Worm (Caenorhabditis elegans): ENCODE data around the gene spin-3.

DNA sequence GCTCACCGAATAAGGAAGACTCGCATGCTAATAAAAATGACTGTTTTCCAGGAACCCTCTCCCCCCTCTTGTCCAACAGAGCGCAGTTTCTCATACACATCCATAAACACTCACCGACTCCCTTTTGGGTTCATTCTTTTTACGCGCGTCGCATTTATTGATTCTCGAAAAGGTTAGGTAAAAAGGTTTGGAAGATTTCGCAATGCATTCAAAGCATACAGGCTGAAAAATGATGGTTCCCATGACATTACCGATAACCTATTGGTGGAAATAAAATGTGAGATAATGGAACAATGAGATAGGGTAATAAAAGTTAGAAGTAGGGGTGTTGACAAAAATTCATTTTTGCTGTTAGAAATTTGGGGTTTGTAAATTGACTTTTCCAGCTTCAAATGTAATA lies 28.4 kb downstream of the spin-3 start:
- TF ChIP-seq mep-1 (tag; optimal IDR thresholded peaks at IDR 0.05) (no peak), fkh-10 (GFP tag; optimal IDR thresholded peaks at IDR 0.05) (no peak), snpc-4 (tag; optimal IDR thresholded peaks at IDR 0.05) (no peak), ceh-82 (tag; optimal IDR thresholded peaks at IDR 0.05) (no peak), nhr-237 (tag; optimal IDR thresholded peaks at IDR 0.05) (no peak), nhr-12 (tag; optimal IDR thresholded peaks at IDR 0.05) (no peak), vab-15 (tag; optimal IDR thresholded peaks at IDR 0.05) (no peak), mef-2 (tag; optimal IDR thresholded peaks at IDR 0.05) (no peak), lin-35 (GFP tag; optimal IDR thresholded peaks at IDR 0.05) (no peak), C34B4.2 (tag; optimal IDR thresholded peaks at IDR 0.05) (no peak), nhr-77 (tag; optimal IDR thresholded peaks at IDR 0.05) (no peak), nhr-11 (tag; optimal IDR thresholded peaks at IDR 0.05) (no peak), pqm-1 (tag; optimal IDR thresholded peaks at IDR 0.05) (no peak), sptf-1 (tag; optimal IDR thresholded peaks at IDR 0.05) (no peak)
